Fruit fly (Drosophila melanogaster): Measurements from ENCODE around the gene Ugt304A1.

The Ugt304A1 gene

dm6 chr3R:11154576-11155113 lies 20.6 kb downstream of the Ugt304A1 start, which contains the start of gene Ugt302E1:
Gene Ugt302E1, plus strand, starts transcription at chr3R:11154626.
- TF ChIP-seq cwo (GFP tag; optimal IDR thresholded peaks at IDR 0.05) = peak; percentile 86
- no peak for TF ChIP-seq Atf-2 (GFP tag; optimal IDR thresholded peaks at IDR 0.05)
- no peak for TF ChIP-seq nerfin-1 (tag; optimal IDR thresholded peaks at IDR 0.05)
- peak; percentile 17; the same call in 1 of the 2 replicates for TF ChIP-seq GATAe (GFP tag; conservative IDR thresholded peaks at IDR 0.05)
- TF ChIP-seq CG14965 (GFP tag; optimal IDR thresholded peaks at IDR 0.05; ENCODE audit: borderline replicate concordance) = no peak
- TF ChIP-seq grn (GFP tag; optimal IDR thresholded peaks at IDR 0.05) = peak; percentile 59
- TF ChIP-seq CG34376 (GFP tag; optimal IDR thresholded peaks at IDR 0.05) = peak; percentile 38
- peak; percentile 58 for TF ChIP-seq sug (tag; optimal IDR thresholded peaks at IDR 0.05)
- TF ChIP-seq mirr (GFP tag; optimal IDR thresholded peaks at IDR 0.05) = peak; percentile 41
- TF ChIP-seq exex (tag; optimal IDR thresholded peaks at IDR 0.05) = peak; percentile 87
- TF ChIP-seq Dip2 (GFP tag; IDR thresholded peaks at IDR 0.05) = no peak

DNA sequence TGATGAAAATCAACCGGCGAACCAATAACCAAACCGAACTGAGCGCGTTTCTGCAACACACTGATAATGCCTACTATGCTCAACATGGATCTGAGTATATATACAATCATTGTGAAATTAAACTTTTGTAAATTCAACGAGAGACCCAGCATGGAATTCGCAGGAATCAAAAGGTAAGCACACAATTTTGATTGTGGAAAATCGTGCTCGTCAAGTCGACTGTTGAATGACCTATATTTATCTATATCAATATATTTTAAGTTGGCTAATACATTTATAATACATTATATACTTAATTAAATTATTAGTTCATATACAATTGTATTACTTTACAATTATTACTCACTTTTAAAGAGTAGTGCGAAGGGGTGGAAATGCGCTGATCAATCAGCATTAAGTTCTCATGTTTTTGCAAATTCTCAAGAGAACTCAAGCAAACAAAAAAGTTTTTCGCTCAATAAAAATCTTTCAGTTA lies 21.4 kb downstream of the Ugt304A1 start, which contains the start of gene Ugt302K1:
Ugt302K1 (minus strand) TSS at position 51 of the 475 bp plus-strand sequence.
- TF ChIP-seq MTF-1 (GFP tag; optimal IDR thresholded peaks at IDR 0.05; ENCODE audit: borderline replicate concordance) = no peak
- TF ChIP-seq lov (optimal IDR thresholded peaks at IDR 0.05) = no peak
- TF ChIP-seq lov (GFP tag; IDR thresholded peaks at IDR 0.05) = no peak
- no peak for TF ChIP-seq peb (GFP tag; IDR thresholded peaks at IDR 0.05)
- TF ChIP-seq grn (GFP tag; optimal IDR thresholded peaks at IDR 0.05) = no peak
- TF ChIP-seq CG17361 (GFP tag; IDR thresholded peaks at IDR 0.05) = no peak
- TF ChIP-seq chm (GFP tag; IDR thresholded peaks at IDR 0.05) = no peak
- peak; percentile 21 for TF ChIP-seq ind (GFP tag; optimal IDR thresholded peaks at IDR 0.05)
- no peak for TF ChIP-seq CG16779 (GFP tag; IDR thresholded peaks at IDR 0.05)
- no peak for TF ChIP-seq CG12155 (GFP tag; optimal IDR thresholded peaks at IDR 0.05)
- no peak for TF ChIP-seq odd (GFP tag; optimal IDR thresholded peaks at IDR 0.05)
- no peak for TF ChIP-seq CG18262 (tag; optimal IDR thresholded peaks at IDR 0.05)
- TF ChIP-seq exex (tag; optimal IDR thresholded peaks at IDR 0.05) = no peak
- no peak for TF ChIP-seq Dip2 (GFP tag; IDR thresholded peaks at IDR 0.05)
- TF ChIP-seq al (GFP tag; IDR thresholded peaks at IDR 0.05) = peak; percentile 56; the same call in 1 of the 2 replicates
- peak; percentile 13 for TF ChIP-seq CG12769 (tag; optimal IDR thresholded peaks at IDR 0.05)
- TF ChIP-seq B-H2 (GFP tag; optimal IDR thresholded peaks at IDR 0.05) = no peak
- TF ChIP-seq ATbp (GFP tag; optimal IDR thresholded peaks at IDR 0.05) = no peak
- peak; percentile 35; the same call in 1 of the 2 replicates for TF ChIP-seq NFAT (GFP tag; IDR thresholded peaks at IDR 0.05)
- TF ChIP-seq wdn (GFP tag; IDR thresholded peaks at IDR 0.05) = no peak
- no peak for TF ChIP-seq CG9876 (GFP tag; optimal IDR thresholded peaks at IDR 0.05)
- no peak for TF ChIP-seq sens-2 (GFP tag; IDR thresholded peaks at IDR 0.05)
- no peak for TF ChIP-seq Jarid2 (GFP tag; optimal IDR thresholded peaks at IDR 0.05)
- TF ChIP-seq CG31224 (GFP tag; IDR thresholded peaks at IDR 0.05) = 0 out of 2 replicates have a peak, but pooled peaks have one; percentile 22
- no peak for TF ChIP-seq da (GFP tag; optimal IDR thresholded peaks at IDR 0.05)
- no peak for TF ChIP-seq CG16815 (GFP tag; optimal IDR thresholded peaks at IDR 0.05)
- TF ChIP-seq dysf (GFP tag; IDR thresholded peaks at IDR 0.05) = peak; percentile 36; the same call in 1 of the 3 replicates
- TF ChIP-seq seq (GFP tag; IDR thresholded peaks at IDR 0.05) = no peak
- TF ChIP-seq Ravus (GFP tag; IDR thresholded peaks at IDR 0.05) = no peak; the same call in 1 of the 2 replicates
- TF ChIP-seq Dfd (GFP tag; optimal IDR thresholded peaks at IDR 0.05) = no peak
- no peak for TF ChIP-seq sim (GFP tag; IDR thresholded peaks at IDR 0.05)
- TF ChIP-seq row (GFP tag; IDR thresholded peaks at IDR 0.05) = no peak; the same call in 2 of the 3 replicates
- TF ChIP-seq CG10147 (GFP tag; optimal IDR thresholded peaks at IDR 0.05) = peak; percentile 15
- no peak for TF ChIP-seq CG8388 (GFP tag; optimal IDR thresholded peaks at IDR 0.05)
- no peak for TF ChIP-seq Mrtf (GFP tag; IDR thresholded peaks at IDR 0.05)
- TF ChIP-seq CG12942 (GFP tag; optimal IDR thresholded peaks at IDR 0.05) = no peak
- no peak for TF ChIP-seq salm (tag; optimal IDR thresholded peaks at IDR 0.05)
- no peak for TF ChIP-seq CG11456 (GFP tag; IDR thresholded peaks at IDR 0.05)
- no peak for TF ChIP-seq aop (GFP tag; IDR thresholded peaks at IDR 0.05)
- peak; percentile 64 for TF ChIP-seq slbo (GFP tag; IDR thresholded peaks at IDR 0.05)
- no peak for TF ChIP-seq CG14667 (GFP tag; IDR thresholded peaks at IDR 0.05)
- TF ChIP-seq CG2120 (GFP tag; optimal IDR thresholded peaks at IDR 0.05) = peak; percentile 13
